Fruit fly (Drosophila melanogaster) whole organism, embryonic: ENCODE data around the gene CG43332.

ENCODE experiments used
- Awh ChIP-seq: fragments of 200-800 bp; sonication (Bioruptor generic); IDR thresholded peaks from 2 replicates; pipeline ENCODE4, ENCODE4 v1.3.6; 2022; ENCODE audit warnings: missing biosample characterization, missing genetic modification characterization
- Blimp-1 ChIP-seq: fragments of 200-800 bp; sonication (Bioruptor generic); optimal IDR thresholded peaks from 3 replicates; lab custom pipeline; 2018; ENCODE audit warnings: missing biosample characterization, missing genetic modification characterization, mild to moderate bottlenecking, moderate library complexity, missing genetic modification reagents
- CG13624 ChIP-seq: fragments of 200-800 bp; sonication (Bioruptor generic); optimal IDR thresholded peaks from 2 replicates; lab custom pipeline; 2016; ENCODE audit warnings: missing biosample characterization, missing genetic modification characterization
- CG14014 ChIP-seq: fragments of 200-800 bp; sonication (Bioruptor generic); IDR thresholded peaks from 2 replicates; pipeline ENCODE4 v1.3.6; 2022; ENCODE audit warnings: missing biosample characterization, missing genetic modification characterization
- CG14667 ChIP-seq: fragments of 200-800 bp; sonication (Bioruptor generic); IDR thresholded peaks from 2 replicates; pipeline ENCODE4 v1.3.6; 2022; ENCODE audit warnings: missing biosample characterization, missing genetic modification characterization
- CG16815 ChIP-seq: fragments of 200-800 bp; sonication (Bioruptor generic); optimal IDR thresholded peaks from 3 replicates; lab custom pipeline; 2017; ENCODE audit warnings: missing biosample characterization, mild to moderate bottlenecking, missing genetic modification characterization
- CG17385 ChIP-seq: fragments of 200-800 bp; sonication (Bioruptor generic); optimal IDR thresholded peaks from 3 replicates; lab custom pipeline; 2018; ENCODE audit warnings: missing biosample characterization, mild to moderate bottlenecking, missing genetic modification characterization
- CG17612 ChIP-seq: fragments of 200-800 bp; sonication (Bioruptor generic); IDR thresholded peaks from 2 replicates; pipeline ENCODE4 v1.3.6; 2022; ENCODE audit warnings: missing biosample characterization, missing genetic modification characterization
- CG18764 ChIP-seq: fragments of 200-800 bp; sonication (Bioruptor generic); optimal IDR thresholded peaks from 3 replicates; lab custom pipeline; 2016; ENCODE audit warnings: missing biosample characterization, missing genetic modification characterization
- CG2889 ChIP-seq: fragments of 200-800 bp; sonication (Bioruptor generic); IDR thresholded peaks from 3 replicates; pipeline ENCODE4 v1.3.6; 2022; ENCODE audit warnings: missing biosample characterization, missing genetic modification characterization
- CG3163 ChIP-seq: fragments of 200-800 bp; sonication (Bioruptor generic); optimal IDR thresholded peaks from 3 replicates; lab custom pipeline; 2016; ENCODE audit warnings: missing biosample characterization, missing genetic modification characterization
- CG4328 ChIP-seq: fragments of 200-800 bp; sonication (Bioruptor generic); optimal IDR thresholded peaks from 3 replicates; lab custom pipeline; 2017; ENCODE audit warnings: missing biosample characterization, missing genetic modification reagents, missing genetic modification characterization
- CG4424 ChIP-seq: fragments of 200-800 bp; sonication (Bioruptor generic); optimal IDR thresholded peaks from 3 replicates; lab custom pipeline; 2016; ENCODE audit warnings: missing biosample characterization, missing genetic modification characterization
- CG4820 ChIP-seq: fragments of 200-800 bp; sonication (Bioruptor generic); optimal IDR thresholded peaks from 3 replicates; lab custom pipeline; 2016; ENCODE audit warnings: missing biosample characterization, missing genetic modification characterization
- CG9215 ChIP-seq: fragments of 200-800 bp; sonication (Bioruptor generic); IDR thresholded peaks from 2 replicates; pipeline ENCODE4 v1.3.6; 2022; ENCODE audit warnings: missing biosample characterization, missing genetic modification characterization
- CG9817 ChIP-seq: fragments of 200-800 bp; sonication (Bioruptor generic); optimal IDR thresholded peaks from 2 replicates; lab custom pipeline; 2018; ENCODE audit warnings: missing biosample characterization, mild to moderate bottlenecking, missing genetic modification characterization, moderate library complexity
- CoRest ChIP-seq: fragments of 200-800 bp; sonication (Bioruptor generic); optimal IDR thresholded peaks from 3 replicates; lab custom pipeline; 2018; ENCODE audit warnings: missing biosample characterization, mild to moderate bottlenecking, missing genetic modification characterization, moderate library complexity
- D19A ChIP-seq: fragments of 200-800 bp; optimal IDR thresholded peaks from 3 replicates; lab custom pipeline; 2019; ENCODE audit warnings: missing biosample characterization, mild to moderate bottlenecking, missing genetic modification characterization, moderate library complexity
- Eip74EF ChIP-seq, 2 experiments: fragments of 200-800 bp in 1 of 2; fragments of >200 bp in 1 of 2; sonication (Bioruptor generic) in 1 of 2; optimal IDR thresholded peaks; 2 replicates each; lab custom pipeline; 2017 to 2019; ENCODE audit warnings: missing biosample characterization in 2 of 2, missing genetic modification characterization in 2 of 2, mild to moderate bottlenecking in 1 of 2, moderate library complexity in 1 of 2
- HmgD ChIP-seq: fragments of 200-800 bp; sonication (Bioruptor generic); optimal IDR thresholded peaks from 3 replicates; lab custom pipeline; 2016; ENCODE audit warnings: missing biosample characterization, missing genetic modification characterization
- HmgZ ChIP-seq: fragments of 200-800 bp; sonication (Bioruptor generic); optimal IDR thresholded peaks from 2 replicates; lab custom pipeline; 2018; ENCODE audit warnings: missing biosample characterization, mild to moderate bottlenecking, missing genetic modification characterization
- Pdp1 ChIP-seq, 2 experiments: fragments of 200-800 bp; sonication (Bioruptor generic); optimal IDR thresholded peaks; 3 replicates each; lab custom pipeline; 2016; ENCODE audit warnings: missing biosample characterization in 2 of 2, missing genetic modification characterization in 2 of 2, mild to moderate bottlenecking in 1 of 2, moderate library complexity in 1 of 2
- abd-A ChIP-seq: fragments of 200-800 bp; sonication (Bioruptor generic); optimal IDR thresholded peaks from 3 replicates; lab custom pipeline; 2019; ENCODE audit warnings: missing biosample characterization, mild to moderate bottlenecking, missing genetic modification characterization, moderate library complexity
- ac ChIP-seq: fragments of 200-800 bp; sonication (Bioruptor generic); optimal IDR thresholded peaks from 3 replicates; lab custom pipeline; 2017; ENCODE audit warnings: missing biosample characterization, mild to moderate bottlenecking, missing genetic modification characterization
- ato ChIP-seq: fragments of 200-800 bp; sonication (Bioruptor generic); IDR thresholded peaks from 2 replicates; pipeline ENCODE4 v1.3.6; 2022; ENCODE audit warnings: missing biosample characterization, missing genetic modification characterization; ENCODE audit not compliant: partially characterized antibody
- cad ChIP-seq: fragments of >200 bp; optimal IDR thresholded peaks from 2 replicates; lab custom pipeline; 2017; ENCODE audit warnings: missing biosample characterization, missing genetic modification characterization
- chm ChIP-seq: fragments of 200-800 bp; sonication (Bioruptor generic); IDR thresholded peaks from 2 replicates; pipeline ENCODE4 v1.3.6; 2022; ENCODE audit warnings: missing biosample characterization, missing genetic modification characterization
- chn ChIP-seq: fragments of 200-800 bp; sonication (Bioruptor generic); optimal IDR thresholded peaks from 2 replicates; lab custom pipeline; 2016; ENCODE audit warnings: missing biosample characterization, missing genetic modification characterization
- ci ChIP-seq: fragments of 200-800 bp; sonication (Bioruptor generic); IDR thresholded peaks from 3 replicates; pipeline ENCODE4 v1.3.6; 2022; ENCODE audit warnings: missing biosample characterization, missing genetic modification characterization
- corto ChIP-seq: fragments of 200-800 bp; sonication (Bioruptor generic); optimal IDR thresholded peaks from 2 replicates; lab custom pipeline; 2016; ENCODE audit warnings: missing biosample characterization, mild to moderate bottlenecking, missing genetic modification characterization, moderate library complexity
- dmrt11E ChIP-seq: fragments of 200-800 bp; sonication (Bioruptor generic); optimal IDR thresholded peaks from 3 replicates; lab custom pipeline; 2018; ENCODE audit warnings: missing biosample characterization, mild to moderate bottlenecking, missing genetic modification characterization, moderate library complexity
- eve ChIP-seq, 2 experiments: fragments of >200 bp; optimal IDR thresholded peaks; 2 replicates each; lab custom pipeline; 2017; ENCODE audit warnings: missing biosample characterization in 2 of 2, missing genetic modification characterization in 2 of 2
- gce ChIP-seq: fragments of 200-800 bp; sonication (Bioruptor generic); IDR thresholded peaks from 3 replicates; pipeline ENCODE4 v1.3.6; 2022; ENCODE audit warnings: missing biosample characterization, missing genetic modification characterization
- gcm2 ChIP-seq: fragments of 200-800 bp; sonication (Bioruptor generic); optimal IDR thresholded peaks from 2 replicates; lab custom pipeline; 2016; ENCODE audit warnings: missing biosample characterization, missing genetic modification characterization
- ham ChIP-seq: fragments of 200-800 bp; sonication (Bioruptor generic); IDR thresholded peaks from 2 replicates; pipeline ENCODE4 v1.3.6; 2022; ENCODE audit warnings: missing biosample characterization, missing genetic modification characterization
- jing ChIP-seq: fragments of 200-800 bp; sonication (Bioruptor generic); optimal IDR thresholded peaks from 2 replicates; lab custom pipeline; 2018; ENCODE audit warnings: missing biosample characterization, mild to moderate bottlenecking, missing genetic modification characterization
- maf-S ChIP-seq: fragments of 200-800 bp; sonication (Bioruptor generic); optimal IDR thresholded peaks from 2 replicates; lab custom pipeline; 2016; ENCODE audit warnings: missing biosample characterization, missing genetic modification characterization
- mam ChIP-seq: fragments of 200-800 bp; sonication (Bioruptor generic); optimal IDR thresholded peaks from 3 replicates; lab custom pipeline; 2016; ENCODE audit warnings: missing biosample characterization, missing genetic modification characterization
- nom ChIP-seq: fragments of 200-800 bp; sonication (Bioruptor generic); optimal IDR thresholded peaks from 2 replicates; lab custom pipeline; 2017; ENCODE audit warnings: missing biosample characterization, missing genetic modification characterization, mild to moderate bottlenecking, moderate library complexity, missing genetic modification reagents
- oc ChIP-seq: fragments of 200-800 bp; sonication (Bioruptor generic); optimal IDR thresholded peaks from 2 replicates; lab custom pipeline; 2018; ENCODE audit warnings: missing biosample characterization, mild to moderate bottlenecking, missing genetic modification characterization, moderate library complexity
- pfk ChIP-seq: fragments of 200-800 bp; sonication (Bioruptor generic); optimal IDR thresholded peaks from 2 replicates; lab custom pipeline; 2018; ENCODE audit warnings: missing biosample characterization, mild to moderate bottlenecking, missing genetic modification characterization, moderate library complexity
- pnt ChIP-seq: fragments of 200-800 bp; sonication (Bioruptor generic); optimal IDR thresholded peaks from 3 replicates; lab custom pipeline; 2016; ENCODE audit warnings: missing biosample characterization, missing genetic modification characterization
- row ChIP-seq: fragments of 200-800 bp; sonication (Bioruptor generic); IDR thresholded peaks from 3 replicates; pipeline ENCODE4 v1.3.6; 2022; ENCODE audit warnings: missing biosample characterization, missing genetic modification characterization
- sd ChIP-seq: fragments of 200-800 bp; sonication (Bioruptor generic); optimal IDR thresholded peaks from 3 replicates; lab custom pipeline; 2018; ENCODE audit warnings: missing biosample characterization, mild to moderate bottlenecking, missing genetic modification characterization, moderate library complexity
- sens ChIP-seq: fragments of 200-800 bp; sonication (Bioruptor generic); peaks from one replicate; lab custom pipeline; 2016; ENCODE audit warnings: missing biosample characterization, missing genetic modification characterization
- sisA ChIP-seq: fragments of 200-800 bp; sonication (Bioruptor generic); IDR thresholded peaks from 2 replicates; pipeline ENCODE4 v1.3.6; 2022; ENCODE audit warnings: missing biosample characterization, missing genetic modification characterization
- slou ChIP-seq: fragments of 200-800 bp; sonication (Bioruptor generic); optimal IDR thresholded peaks from 3 replicates; lab custom pipeline; 2016; ENCODE audit warnings: missing biosample characterization, missing genetic modification characterization
- tup ChIP-seq: fragments of 200-800 bp; sonication (Bioruptor generic); optimal IDR thresholded peaks from 2 replicates; lab custom pipeline; 2016; ENCODE audit warnings: missing biosample characterization, mild to moderate bottlenecking, missing genetic modification characterization, moderate library complexity
- tx ChIP-seq: fragments of 200-800 bp; sonication (Bioruptor generic); optimal IDR thresholded peaks from 2 replicates; lab custom pipeline; 2016; ENCODE audit warnings: missing biosample characterization, missing genetic modification characterization

CG43332 gene

dm6 chr2L:14177407-14177987 lies 14.5 kb upstream of the CG43332 start:
- TF ChIP-seq HmgZ: no peak
- 0 out of 2 replicates have a peak, but pooled peaks have one; percentile 33 for TF ChIP-seq Awh (GFP tag; lab: Robert Waterston, UW)
- no peak for TF ChIP-seq chm (GFP tag; lab: Robert Waterston, UW)
- no peak for TF ChIP-seq gcm2
- peak; percentile 67 for TF ChIP-seq Blimp-1 (GFP tag; lab: Kevin White, UChicago)
- no peak for TF ChIP-seq corto (GFP tag; lab: Kevin White, UChicago)
- TF ChIP-seq nom (GFP tag; lab: Kevin White, UChicago): peak; percentile 67

dm6 chr2L:14169653-14170052 lies 6.6 kb upstream of the CG43332 start:
- TF ChIP-seq Eip74EF (GFP tag; optimal IDR thresholded peaks at IDR 0.05; lab: Kevin White, UChicago) (no peak), sisA (GFP tag; lab: Robert Waterston, UW) (no peak), D19A (tag; lab: Kevin White, UChicago) (no peak), CG13624 (no peak), gce (GFP tag; lab: Robert Waterston, UW) (no peak), Pdp1 (GFP tag; optimal IDR thresholded peaks at IDR 0.05; lab: Kevin White, UChicago) (peak in 1 of 2 experiments; percentile 27), oc (tag; lab: Kevin White, UChicago) (peak; percentile 23), mam (GFP tag; lab: Kevin White, UChicago) (no peak), jing (GFP tag; lab: Kevin White, UChicago) (no peak), CG4328 (GFP tag; lab: Kevin White, UChicago) (no peak), eve (GFP tag; optimal IDR thresholded peaks at IDR 0.05; lab: Kevin White, UChicago) (peak in 1 of 2 experiments; percentile 15), ac (GFP tag; lab: Kevin White, UChicago) (no peak), cad (GFP tag; lab: Kevin White, UChicago) (no peak), sd (tag; lab: Kevin White, UChicago) (peak; percentile 87), row (GFP tag; lab: Robert Waterston, UW) (no peak), ham (GFP tag; lab: Robert Waterston, UW) (no peak), chn (no peak), Blimp-1 (GFP tag; lab: Kevin White, UChicago) (peak; percentile 98), ato (no peak), abd-A (tag; lab: Kevin White, UChicago) (peak; percentile 44), HmgD (GFP tag; lab: Kevin White, UChicago) (no peak)

- TF ChIP-seq CG17612 (no peak), CG2889 (GFP tag; lab: Robert Waterston, UW) (0 out of 3 replicates have a peak, but pooled peaks have one; percentile 15), pnt (GFP tag; lab: Kevin White, UChicago) (peak; percentile 33), pfk (GFP tag; lab: Kevin White, UChicago) (no peak), CG16815 (GFP tag; lab: Kevin White, UChicago) (no peak), CoRest (tag; lab: Kevin White, UChicago) (peak; percentile 35), CG4820 (peak; percentile 13), CG14667 (0 out of 2 replicates have a peak, but pooled peaks have one; percentile 28), sens (peak; percentile 60), CG17385 (GFP tag; lab: Kevin White, UChicago) (no peak), CG14014 (GFP tag; lab: Robert Waterston, UW) (0 out of 2 replicates have a peak, but pooled peaks have one; percentile 20), CG18764 (GFP tag; lab: Kevin White, UChicago) (no peak), tx (GFP tag; lab: Kevin White, UChicago) (no peak), slou (GFP tag; lab: Kevin White, UChicago) (peak; percentile 1), ci (GFP tag; lab: Robert Waterston, UW) (0 out of 3 replicates have a peak, but pooled peaks have one; percentile 32), CG9215 (GFP tag; lab: Robert Waterston, UW) (no peak), CG3163 (peak; percentile 7), maf-S (GFP tag; lab: Kevin White, UChicago) (no peak), CG9817 (peak; percentile 18), CG4424 (GFP tag; lab: Kevin White, UChicago) (peak; percentile 26), dmrt11E (tag; lab: Kevin White, UChicago) (no peak), tup (GFP tag; lab: Kevin White, UChicago) (no peak)
Observed at dm6 chr2L:14160887-14161286, 2.1 kb downstream of the CG43332 start.
